Worm (Caenorhabditis elegans): ENCODE results near the gene clec-221.

DNA sequence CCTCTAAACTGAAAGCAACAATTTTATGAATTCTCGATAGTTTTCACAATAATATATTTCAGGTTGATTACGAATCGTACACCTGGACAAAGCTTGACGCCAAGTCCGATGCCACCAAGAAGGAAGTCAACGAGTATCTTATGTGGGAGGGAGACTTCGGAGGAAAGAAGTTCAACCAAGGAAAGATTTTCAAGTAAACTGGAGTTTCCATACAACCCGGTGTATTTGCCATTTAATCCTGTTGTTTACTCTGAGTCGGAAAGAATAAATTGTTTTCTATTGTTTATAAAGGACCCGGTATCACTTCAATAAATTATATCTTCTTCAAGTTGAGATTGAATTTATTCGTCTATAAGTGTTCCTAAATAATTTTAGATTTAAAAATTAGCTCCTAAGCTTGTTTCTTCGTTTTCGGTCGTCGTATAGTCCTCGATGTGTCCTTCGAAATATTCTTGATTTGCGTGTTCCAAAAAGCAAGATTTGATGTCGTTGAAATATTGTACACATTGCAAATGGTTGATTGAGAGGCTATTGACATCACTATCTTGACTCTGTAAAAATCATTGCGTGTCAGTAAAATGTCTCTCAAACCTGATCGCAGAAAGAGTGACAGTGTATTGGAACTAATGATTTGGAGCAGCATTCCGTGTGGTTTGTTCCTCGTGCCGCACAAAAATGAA is 13.5 kb upstream of the clec-221 start:
- TF ChIP-seq nhr-237 (tag; optimal IDR thresholded peaks at IDR 0.05), result no peak
- TF ChIP-seq elt-3 (tag; optimal IDR thresholded peaks at IDR 0.05), result no peak
- no peak for TF ChIP-seq blmp-1 (tag; optimal IDR thresholded peaks at IDR 0.05)
- no peak for TF ChIP-seq hlh-1 (tag; optimal IDR thresholded peaks at IDR 0.05)
- no peak for TF ChIP-seq nhr-28 (tag; optimal IDR thresholded peaks at IDR 0.05)
- TF ChIP-seq lin-13 (tag; optimal IDR thresholded peaks at IDR 0.05), result no peak
- no peak for TF ChIP-seq lsy-2 (tag; optimal IDR thresholded peaks at IDR 0.05)

Data from whole organism, mixed stage, embryonic.